Fruit fly (Drosophila melanogaster) whole organism: Measurements from ENCODE around the gene CG31704.

Experiments
- CG8478 ChIP-seq: fragments of >200 bp; optimal IDR thresholded peaks from 2 replicates; lab custom pipeline; 2018; ENCODE audit warnings: inconsistent platforms
- Dll ChIP-seq: fragments of >200 bp; optimal IDR thresholded peaks from 2 replicates; lab custom pipeline; 2017
- EcR ChIP-seq, 2 experiments: fragments of >200 bp; optimal IDR thresholded peaks; 2 replicates each; lab custom pipeline; 2017; ENCODE audit warnings: missing biosample characterization in 2 of 2, missing genetic modification characterization in 2 of 2, missing genetic modification reagents in 2 of 2
- pan ChIP-seq: fragments of >200 bp; optimal IDR thresholded peaks from 2 replicates; lab custom pipeline; 2017
- psq ChIP-seq: fragments of >200 bp; optimal IDR thresholded peaks from 2 replicates; lab custom pipeline; 2017
- usp ChIP-seq: fragments of >200 bp; optimal IDR thresholded peaks from 2 replicates; lab custom pipeline; 2017; ENCODE audit warnings: missing biosample characterization, missing genetic modification characterization, mixed read lengths

The CG31704 gene

DNA sequence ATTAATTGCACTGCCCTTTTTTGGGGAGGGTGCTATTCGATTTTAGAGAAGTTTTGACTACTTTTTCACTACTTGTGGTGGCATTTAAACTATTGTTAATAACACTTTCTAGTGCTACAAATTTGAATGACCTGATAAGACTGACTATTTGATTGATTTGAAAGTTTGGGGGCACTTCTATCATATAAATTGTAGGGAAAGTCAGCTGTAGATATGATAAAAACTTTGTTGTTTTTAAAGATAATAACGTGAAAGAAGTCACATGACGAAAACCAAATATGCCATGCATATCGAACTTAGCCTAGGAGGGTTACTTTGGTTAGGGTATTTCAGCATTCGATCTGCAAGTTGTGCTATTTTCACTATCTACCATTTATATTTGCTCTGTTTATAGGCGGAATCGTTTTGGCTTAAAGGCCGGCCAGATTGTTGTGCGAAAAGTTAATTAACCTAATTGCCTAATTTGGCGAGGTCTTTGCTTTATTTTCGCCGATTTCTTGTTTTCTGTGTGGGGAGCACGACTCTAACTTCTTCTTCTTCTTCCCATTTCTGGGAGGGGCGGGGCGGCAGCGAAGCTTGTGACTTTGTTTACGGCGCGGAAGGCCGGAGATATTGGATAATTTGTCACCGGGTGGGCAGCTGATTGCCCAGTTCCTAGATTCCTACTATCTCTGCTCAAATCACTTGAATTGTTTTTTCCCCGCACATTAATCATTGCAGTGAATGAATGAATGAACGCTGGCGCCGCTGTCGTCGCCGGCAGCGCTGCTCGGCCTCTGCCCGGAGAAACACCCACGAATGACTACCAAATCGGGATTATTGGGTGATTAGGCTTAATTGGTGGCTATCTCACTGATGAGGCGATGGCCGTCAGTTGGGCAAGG lies 27.5 kb upstream of the CG31704 start:
- TF ChIP-seq pan (lab: Kevin White, UChicago) (no peak), Dll (lab: Kevin White, UChicago) (peak; percentile 26)

- no peak for TF ChIP-seq psq (lab: Kevin White, UChicago)
- TF ChIP-seq EcR (GFP tag; optimal IDR thresholded peaks at IDR 0.05; lab: Kevin White, UChicago): no peak
- no peak for TF ChIP-seq Dll (lab: Kevin White, UChicago)
- no peak for TF ChIP-seq usp (GFP tag; lab: Kevin White, UChicago)
- no peak for TF ChIP-seq CG8478
- no peak for TF ChIP-seq pan (lab: Kevin White, UChicago)
Measured at dm6 chr2L:11813665-11814087, 26.8 kb upstream of the CG31704 start, which contains the start of gene CycY. TSS of gene CycY (minus strand) at chr2L:11813780.

dm6 chr2L:11816376-11816775 lies 24.1 kb upstream of the CG31704 start:
- TF ChIP-seq EcR (GFP tag; optimal IDR thresholded peaks at IDR 0.05; lab: Kevin White, UChicago): no peak
- TF ChIP-seq Dll (lab: Kevin White, UChicago): no peak
- TF ChIP-seq CG8478: no peak
- no peak for TF ChIP-seq psq (lab: Kevin White, UChicago)
- TF ChIP-seq pan (lab: Kevin White, UChicago): no peak
- no peak for TF ChIP-seq usp (GFP tag; lab: Kevin White, UChicago)

DNA sequence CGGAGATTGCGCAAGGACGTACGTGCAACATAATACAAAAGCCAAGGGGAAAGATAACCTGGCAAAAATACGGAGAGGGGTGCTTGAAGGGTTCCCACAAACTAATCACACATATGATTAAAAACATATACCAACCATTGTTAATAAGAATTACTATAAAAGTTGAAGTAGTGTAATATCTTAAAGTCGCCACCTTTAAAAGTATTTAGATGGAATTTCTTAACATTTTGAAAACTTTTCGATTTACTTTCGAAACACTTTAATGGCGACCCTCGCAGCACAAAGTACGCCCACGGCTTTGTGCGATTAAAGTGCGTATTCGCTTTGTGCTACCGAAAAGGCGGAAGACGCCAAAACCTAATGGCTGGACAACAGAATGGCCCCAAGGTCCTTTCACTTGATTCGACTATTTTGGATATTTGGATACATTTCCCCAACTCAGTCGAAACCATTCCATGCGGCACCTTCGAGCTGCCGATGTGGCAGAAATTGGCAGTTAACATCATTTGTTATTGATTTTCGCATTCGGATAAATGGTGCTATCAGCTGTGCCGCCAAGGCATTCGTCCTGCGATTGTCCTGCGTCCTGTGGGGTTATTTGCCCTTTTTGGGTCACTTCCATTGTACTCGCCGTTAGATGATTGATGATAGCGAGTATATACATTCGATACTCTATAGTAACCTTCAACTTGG lies 16.9 kb upstream of the CG31704 start:
- TF ChIP-seq Dll (lab: Kevin White, UChicago) (no peak), pan (lab: Kevin White, UChicago) (no peak), usp (GFP tag; lab: Kevin White, UChicago) (no peak), EcR (GFP tag; optimal IDR thresholded peaks at IDR 0.05; lab: Kevin White, UChicago) (no peak), psq (lab: Kevin White, UChicago) (no peak), CG8478 (no peak)

DNA sequence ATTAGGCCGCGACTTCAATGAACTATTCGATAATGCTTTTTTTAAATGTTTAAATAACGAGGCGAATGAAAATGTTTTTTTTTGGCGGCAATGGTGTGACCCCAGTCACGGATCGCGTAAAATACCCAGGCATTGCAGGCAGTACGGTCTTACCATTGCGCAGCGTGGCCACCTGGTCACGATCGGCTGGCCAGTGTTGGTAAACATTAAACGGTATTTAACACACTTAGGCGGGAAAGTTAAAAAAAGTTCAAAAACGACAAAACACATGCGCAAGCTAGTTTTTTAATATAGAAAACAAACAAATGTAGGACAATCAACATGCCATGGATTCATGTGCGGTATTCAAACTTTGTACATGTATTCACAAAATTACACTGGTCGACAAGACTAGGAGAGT lies 11.2 kb upstream of the CG31704 start, which contains the start of gene esc:
Gene esc (minus strand): TSS at position 129 of the 400 bp plus-strand sequence.
- TF ChIP-seq EcR (GFP tag; optimal IDR thresholded peaks at IDR 0.05; lab: Kevin White, UChicago) (no peak), CG8478 (no peak), Dll (lab: Kevin White, UChicago) (no peak), psq (lab: Kevin White, UChicago) (no peak), pan (lab: Kevin White, UChicago) (no peak), usp (GFP tag; lab: Kevin White, UChicago) (no peak)

- TF ChIP-seq Dll (lab: Kevin White, UChicago) (no peak), psq (lab: Kevin White, UChicago) (no peak), CG8478 (no peak), usp (GFP tag; lab: Kevin White, UChicago) (no peak), pan (lab: Kevin White, UChicago) (no peak), EcR (GFP tag; optimal IDR thresholded peaks at IDR 0.05; lab: Kevin White, UChicago) (no peak)
Measured at dm6 chr2L:11833786-11834185, 6.7 kb upstream of the CG31704 start, which contains the start of gene CG45011. TSS of gene CG45011 (plus strand) at chr2L:11834086.

DNA sequence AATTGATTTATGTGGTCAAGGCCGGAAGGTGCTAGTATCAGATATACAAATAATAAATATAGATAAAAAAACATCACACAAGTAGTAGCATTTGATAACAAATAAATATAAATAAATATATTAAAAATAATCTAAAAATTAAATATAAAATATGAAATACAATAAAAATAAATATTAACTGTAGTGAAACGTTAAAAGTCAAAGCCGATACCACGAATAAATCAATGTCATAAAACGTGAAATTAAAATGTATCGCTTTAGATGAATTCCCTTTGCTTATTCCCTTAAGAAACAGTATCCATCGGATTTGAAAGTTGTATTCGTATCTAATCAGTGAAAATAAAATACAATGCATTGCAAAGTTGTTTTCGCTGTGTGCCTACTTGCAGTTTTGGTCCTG lies 6.2 kb upstream of the CG31704 start, which contains the start of gene CG45012:
Gene CG45012 (plus strand): TSS at position 301 of the 400 bp plus-strand sequence.
- TF ChIP-seq pan (lab: Kevin White, UChicago) (no peak), usp (GFP tag; lab: Kevin White, UChicago) (no peak)

- no peak for TF ChIP-seq Dll (lab: Kevin White, UChicago)
Measured at dm6 chr2L:11836943-11837342, 3.5 kb upstream of the CG31704 start, which contains the start of gene Sfp33A4. TSS of gene Sfp33A4 (plus strand) at chr2L:11837243.

- TF ChIP-seq pan (lab: Kevin White, UChicago): no peak
- no peak for TF ChIP-seq CG8478
- no peak for TF ChIP-seq psq (lab: Kevin White, UChicago)
- TF ChIP-seq Dll (lab: Kevin White, UChicago): no peak
- no peak for TF ChIP-seq usp (GFP tag; lab: Kevin White, UChicago)
- no peak for TF ChIP-seq EcR (GFP tag; optimal IDR thresholded peaks at IDR 0.05; lab: Kevin White, UChicago)
Measured at dm6 chr2L:11837413-11837812, 3.1 kb upstream of the CG31704 start, which contains the start of gene Sfp33A2. TSS of gene Sfp33A2 (plus strand) at chr2L:11837713.

DNA sequence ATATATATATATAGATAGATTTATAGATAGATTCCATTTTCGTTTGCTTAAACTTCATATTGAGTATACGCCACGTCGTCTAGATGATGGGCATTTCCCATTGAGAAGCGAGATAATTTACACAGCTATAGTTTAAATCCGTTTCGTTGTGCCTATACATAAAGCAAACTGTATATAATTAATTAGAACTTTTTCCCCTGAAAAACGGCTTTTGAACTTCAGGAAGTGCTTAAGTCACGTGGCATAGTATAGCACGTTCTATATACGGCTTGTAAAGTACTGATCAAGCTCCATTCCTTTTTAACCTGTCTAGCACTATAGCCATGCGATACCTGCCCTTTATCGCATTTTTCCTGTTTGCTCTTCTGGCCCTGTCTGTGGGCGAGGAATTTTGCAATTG lies 879 bp upstream of the CG31704 start, which contains the start of gene Sfp33A3:
Gene Sfp33A3 (plus strand): TSS at position 301 of the 400 bp plus-strand sequence.
- TF ChIP-seq EcR (GFP tag; optimal IDR thresholded peaks at IDR 0.05; lab: Kevin White, UChicago) (no peak), psq (lab: Kevin White, UChicago) (no peak), pan (lab: Kevin White, UChicago) (no peak), usp (GFP tag; lab: Kevin White, UChicago) (no peak), Dll (lab: Kevin White, UChicago) (no peak), CG8478 (no peak)

- TF ChIP-seq CG8478 (no peak), usp (GFP tag; lab: Kevin White, UChicago) (no peak), psq (lab: Kevin White, UChicago) (no peak), Dll (lab: Kevin White, UChicago) (no peak), pan (lab: Kevin White, UChicago) (no peak), EcR (GFP tag; optimal IDR thresholded peaks at IDR 0.05; lab: Kevin White, UChicago) (no peak)
Measured at dm6 chr2L:11841538-11841937, 1.0 kb downstream of the CG31704 start.
